Fruit fly (Drosophila melanogaster): Measurements from ENCODE around the gene CheA87a.

DNA sequence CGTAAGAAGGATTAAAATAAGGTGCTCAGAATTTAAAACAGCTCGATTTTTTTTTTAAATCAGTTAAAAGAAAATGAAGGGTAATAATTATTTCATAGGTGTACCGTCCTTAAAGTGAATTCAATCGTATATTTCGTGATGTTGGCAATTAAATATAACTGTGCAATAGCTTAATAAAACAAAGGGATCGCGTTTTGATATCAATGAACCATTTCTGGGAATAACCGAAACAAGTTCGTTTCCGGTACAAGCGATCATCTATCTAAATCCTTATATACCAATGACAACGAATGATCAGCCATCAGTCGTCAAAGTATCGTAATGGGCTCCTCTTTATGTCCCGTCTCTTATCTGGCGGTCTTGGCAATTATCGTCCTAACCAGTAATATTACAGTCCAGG lies at the start of gene CheA87a:
- no peak for TF ChIP-seq CG15696 (tag; optimal IDR thresholded peaks at IDR 0.05)
- TF ChIP-seq CG8478 (optimal IDR thresholded peaks at IDR 0.05) = no peak
- no peak for TF ChIP-seq CG4730 (GFP tag; IDR thresholded peaks at IDR 0.05)
- TF ChIP-seq H2.0 (GFP tag; IDR thresholded peaks at IDR 0.05) = no peak
- TF ChIP-seq abd-A (tag; optimal IDR thresholded peaks at IDR 0.05) = no peak
- no peak for TF ChIP-seq schlank (tag; optimal IDR thresholded peaks at IDR 0.05)
- no peak for TF ChIP-seq CG8388 (GFP tag; optimal IDR thresholded peaks at IDR 0.05)
- no peak for TF ChIP-seq CG8359 (GFP tag; optimal IDR thresholded peaks at IDR 0.05; ENCODE audit: borderline replicate concordance)

Data from whole organism, embryonic.